Fruit fly (Drosophila melanogaster) whole organism, embryonic: ENCODE results near the gene cac.

Source experiments
- Asciz ChIP-seq: fragments of 200-800 bp; sonication (Bioruptor generic); optimal IDR thresholded peaks from 2 replicates; lab custom pipeline; 2017; ENCODE audit warnings: missing biosample characterization, mild to moderate bottlenecking, missing genetic modification characterization, missing genetic modification reagents
- Atf6 ChIP-seq: fragments of 200-800 bp; sonication (Bioruptor generic); IDR thresholded peaks from 2 replicates; pipeline ENCODE4 v1.3.6; 2022; ENCODE audit warnings: missing biosample characterization, missing genetic modification characterization
- BEAF-32 ChIP-seq: fragments of 200-800 bp; sonication (Bioruptor generic); optimal IDR thresholded peaks from 3 replicates; lab custom pipeline; 2017; ENCODE audit warnings: missing biosample characterization, missing genetic modification characterization, mild to moderate bottlenecking, moderate library complexity, missing genetic modification reagents
- BtbVII ChIP-seq: fragments of 200-800 bp; sonication (Bioruptor generic); optimal IDR thresholded peaks from 3 replicates; lab custom pipeline; 2017; ENCODE audit warnings: missing biosample characterization, mild to moderate bottlenecking, missing genetic modification characterization
- CG10209 ChIP-seq: fragments of 200-800 bp; sonication (Bioruptor generic); optimal IDR thresholded peaks from 3 replicates; lab custom pipeline; 2017; ENCODE audit warnings: missing biosample characterization, mild to moderate bottlenecking, missing genetic modification characterization, missing genetic modification reagents
- CG11085 ChIP-seq: fragments of 200-800 bp; sonication (Bioruptor generic); IDR thresholded peaks from 2 replicates; pipeline ENCODE4 v1.3.6; 2022; ENCODE audit warnings: missing biosample characterization, missing genetic modification characterization
- CG12155 ChIP-seq: fragments of 200-800 bp; sonication (Bioruptor generic); optimal IDR thresholded peaks from 3 replicates; lab custom pipeline; 2016; ENCODE audit warnings: missing biosample characterization, missing genetic modification characterization
- CG12744 ChIP-seq: fragments of 200-800 bp; sonication (Bioruptor generic); optimal IDR thresholded peaks from 2 replicates; lab custom pipeline; 2016; ENCODE audit warnings: missing biosample characterization, missing genetic modification characterization
- CG12769 ChIP-seq: fragments of 200-800 bp; sonication (Bioruptor generic); optimal IDR thresholded peaks from 2 replicates; lab custom pipeline; 2019; ENCODE audit warnings: missing biosample characterization, mild to moderate bottlenecking, missing genetic modification characterization, moderate library complexity
- CG14965 ChIP-seq: fragments of 200-800 bp; sonication (Bioruptor generic); optimal IDR thresholded peaks from 2 replicates; lab custom pipeline; 2016; ENCODE audit warnings: missing biosample characterization, missing genetic modification characterization, borderline replicate concordance
- CG17568 ChIP-seq: fragments of 200-800 bp; sonication (Bioruptor generic); optimal IDR thresholded peaks from 2 replicates; lab custom pipeline; 2018; ENCODE audit warnings: missing biosample characterization, mild to moderate bottlenecking, missing genetic modification characterization, moderate library complexity
- CG17829 ChIP-seq: fragments of 200-800 bp; optimal IDR thresholded peaks from 2 replicates; lab custom pipeline; 2019; ENCODE audit warnings: missing biosample characterization, mild to moderate bottlenecking, missing genetic modification characterization, moderate library complexity
- CG18011 ChIP-seq: fragments of 200-800 bp; sonication (Bioruptor generic); optimal IDR thresholded peaks from 2 replicates; lab custom pipeline; 2017; ENCODE audit warnings: missing biosample characterization, missing genetic modification characterization, mild to moderate bottlenecking, moderate library complexity, missing genotype
- CG1832 ChIP-seq: fragments of 200-800 bp; sonication (Bioruptor generic); optimal IDR thresholded peaks from 2 replicates; lab custom pipeline; 2017; ENCODE audit warnings: missing biosample characterization, mild to moderate bottlenecking, missing genetic modification characterization, inconsistent platforms
- CG30403 ChIP-seq: fragments of 200-800 bp; sonication (Bioruptor generic); optimal IDR thresholded peaks from 3 replicates; lab custom pipeline; 2016; ENCODE audit warnings: missing biosample characterization, missing genetic modification characterization
- CG33557 ChIP-seq: fragments of 200-800 bp; sonication (Bioruptor generic); optimal IDR thresholded peaks from 2 replicates; lab custom pipeline; 2019; ENCODE audit warnings: missing biosample characterization, mild to moderate bottlenecking, missing genetic modification characterization, moderate library complexity
- CG4617 ChIP-seq: fragments of 200-800 bp; sonication (Bioruptor generic); optimal IDR thresholded peaks from 3 replicates; lab custom pipeline; 2016; ENCODE audit warnings: missing biosample characterization, missing genetic modification characterization, borderline replicate concordance
- CG4707 ChIP-seq: fragments of 200-800 bp; sonication (Bioruptor generic); optimal IDR thresholded peaks from 2 replicates; lab custom pipeline; 2018; ENCODE audit warnings: missing biosample characterization, mild to moderate bottlenecking, missing genetic modification characterization, moderate library complexity
- CG6654 ChIP-seq: fragments of 200-800 bp; sonication (Bioruptor generic); optimal IDR thresholded peaks from 2 replicates; lab custom pipeline; 2017; ENCODE audit warnings: missing biosample characterization, mild to moderate bottlenecking, missing genetic modification characterization
- CG6854 ChIP-seq: fragments of 200-800 bp; sonication (Bioruptor generic); optimal IDR thresholded peaks from 3 replicates; lab custom pipeline; 2017; ENCODE audit warnings: missing biosample characterization, mild to moderate bottlenecking, missing genetic modification characterization
- CG7372 ChIP-seq: fragments of 200-800 bp; sonication (Bioruptor generic); IDR thresholded peaks from 2 replicates; pipeline ENCODE4 v1.3.6; 2022; ENCODE audit warnings: missing biosample characterization, missing genetic modification characterization
- CG7745 ChIP-seq: fragments of 200-800 bp; sonication (Bioruptor generic); optimal IDR thresholded peaks from 2 replicates; lab custom pipeline; 2018; ENCODE audit warnings: missing biosample characterization, mild to moderate bottlenecking, missing genetic modification characterization, moderate library complexity
- CG7839 ChIP-seq: fragments of 200-800 bp; sonication (Bioruptor generic); optimal IDR thresholded peaks from 3 replicates; lab custom pipeline; 2018; ENCODE audit warnings: missing biosample characterization, mild to moderate bottlenecking, missing genetic modification characterization, moderate library complexity
- CG7987 ChIP-seq: fragments of 200-800 bp; sonication (Bioruptor generic); optimal IDR thresholded peaks from 2 replicates; lab custom pipeline; 2018; ENCODE audit warnings: missing biosample characterization, mild to moderate bottlenecking, missing genetic modification characterization, moderate library complexity
- E2f2 ChIP-seq: fragments of 200-800 bp; sonication (Bioruptor generic); IDR thresholded peaks from 2 replicates; pipeline ENCODE4 v1.3.6; 2022; ENCODE audit warnings: missing biosample characterization, missing genetic modification characterization
- ERR ChIP-seq: fragments of 200-800 bp; sonication (Bioruptor generic); optimal IDR thresholded peaks from 2 replicates; lab custom pipeline; 2016; ENCODE audit warnings: missing biosample characterization, missing genetic modification characterization
- H15 ChIP-seq: fragments of 200-800 bp; sonication (Bioruptor generic); IDR thresholded peaks from 3 replicates; pipeline ENCODE4 v1.3.6; 2022; ENCODE audit warnings: missing biosample characterization, missing genetic modification characterization
- Hand ChIP-seq: fragments of 200-800 bp; sonication (Bioruptor generic); optimal IDR thresholded peaks from 2 replicates; lab custom pipeline; 2017; ENCODE audit warnings: mild to moderate bottlenecking, missing biosample characterization, missing genetic modification reagents, missing genetic modification characterization
- Hmx ChIP-seq: fragments of 200-800 bp; sonication (Bioruptor generic); optimal IDR thresholded peaks from 2 replicates; lab custom pipeline; 2016; ENCODE audit warnings: missing biosample characterization, missing genetic modification characterization
- Lim3 ChIP-seq: fragments of 200-800 bp; sonication (Bioruptor generic); IDR thresholded peaks from 2 replicates; pipeline ENCODE4 v1.3.6; 2022; ENCODE audit warnings: missing biosample characterization, missing genetic modification characterization
- MTF-1 ChIP-seq: fragments of 200-800 bp; sonication (Bioruptor generic); optimal IDR thresholded peaks from 2 replicates; lab custom pipeline; 2018; ENCODE audit warnings: missing biosample characterization, mild to moderate bottlenecking, missing genetic modification characterization, borderline replicate concordance
- Neu2 ChIP-seq: fragments of 200-800 bp; sonication (Bioruptor generic); optimal IDR thresholded peaks from 3 replicates; lab custom pipeline; 2016; ENCODE audit warnings: missing biosample characterization, missing genetic modification characterization, borderline replicate concordance
- Scr ChIP-seq: fragments of 200-800 bp; sonication (Bioruptor generic); IDR thresholded peaks from 2 replicates; pipeline ENCODE4 v1.3.6; 2022; ENCODE audit warnings: missing biosample characterization, missing genetic modification characterization; ENCODE audit not compliant: partially characterized antibody
- az2 ChIP-seq: fragments of 200-800 bp; sonication (Bioruptor generic); optimal IDR thresholded peaks from 3 replicates; lab custom pipeline; 2016; ENCODE audit warnings: missing biosample characterization, missing genetic modification characterization
- bab2 ChIP-seq: fragments of 200-800 bp; sonication (Bioruptor generic); optimal IDR thresholded peaks from 2 replicates; lab custom pipeline; 2016; ENCODE audit warnings: missing biosample characterization, missing genetic modification characterization
- btn ChIP-seq: fragments of 200-800 bp; sonication (Bioruptor generic); optimal IDR thresholded peaks from 2 replicates; lab custom pipeline; 2016; ENCODE audit warnings: missing biosample characterization, missing genetic modification characterization
- chinmo ChIP-seq: fragments of 200-800 bp; sonication (Bioruptor generic); IDR thresholded peaks from 4 replicates; pipeline ENCODE4 v1.3.6; 2022; ENCODE audit warnings: missing biosample characterization, missing genetic modification characterization; ENCODE audit not compliant: partially characterized antibody
- chn ChIP-seq: fragments of 200-800 bp; sonication (Bioruptor generic); optimal IDR thresholded peaks from 2 replicates; lab custom pipeline; 2016; ENCODE audit warnings: missing biosample characterization, missing genetic modification characterization
- ci ChIP-seq: fragments of 200-800 bp; sonication (Bioruptor generic); IDR thresholded peaks from 3 replicates; pipeline ENCODE4 v1.3.6; 2022; ENCODE audit warnings: missing biosample characterization, missing genetic modification characterization
- crol ChIP-seq: fragments of 200-800 bp; sonication (Bioruptor generic); IDR thresholded peaks from 2 replicates; pipeline ENCODE4 v1.3.6; 2022; ENCODE audit warnings: missing biosample characterization, missing genetic modification characterization
- ems ChIP-seq: fragments of 200-800 bp; sonication (Bioruptor generic); optimal IDR thresholded peaks from 3 replicates; lab custom pipeline; 2016; ENCODE audit warnings: missing biosample characterization, missing genetic modification characterization
- en ChIP-seq: fragments of 200-800 bp; sonication (Bioruptor generic); optimal IDR thresholded peaks from 2 replicates; lab custom pipeline; 2016; ENCODE audit warnings: missing biosample characterization, missing genetic modification characterization
- gce ChIP-seq: fragments of 200-800 bp; sonication (Bioruptor generic); IDR thresholded peaks from 3 replicates; pipeline ENCODE4 v1.3.6; 2022; ENCODE audit warnings: missing biosample characterization, missing genetic modification characterization
- knrl ChIP-seq: fragments of 200-800 bp; sonication (Bioruptor generic); IDR thresholded peaks from 3 replicates; pipeline ENCODE4 v1.3.6; 2022; ENCODE audit warnings: missing biosample characterization, missing genetic modification characterization; ENCODE audit not compliant: partially characterized antibody
- nerfin-2 ChIP-seq: fragments of 200-800 bp; sonication (Bioruptor generic); IDR thresholded peaks from 2 replicates; pipeline ENCODE4 v1.3.6; 2022; ENCODE audit warnings: missing biosample characterization, missing genetic modification characterization; ENCODE audit not compliant: partially characterized antibody
- nom ChIP-seq: fragments of 200-800 bp; sonication (Bioruptor generic); optimal IDR thresholded peaks from 2 replicates; lab custom pipeline; 2017; ENCODE audit warnings: missing biosample characterization, missing genetic modification characterization, mild to moderate bottlenecking, moderate library complexity, missing genetic modification reagents
- oc ChIP-seq: fragments of 200-800 bp; sonication (Bioruptor generic); optimal IDR thresholded peaks from 2 replicates; lab custom pipeline; 2018; ENCODE audit warnings: missing biosample characterization, mild to moderate bottlenecking, missing genetic modification characterization, moderate library complexity
- pfk ChIP-seq: fragments of 200-800 bp; sonication (Bioruptor generic); optimal IDR thresholded peaks from 2 replicates; lab custom pipeline; 2018; ENCODE audit warnings: missing biosample characterization, mild to moderate bottlenecking, missing genetic modification characterization, moderate library complexity
- sisA ChIP-seq: fragments of 200-800 bp; sonication (Bioruptor generic); IDR thresholded peaks from 2 replicates; pipeline ENCODE4 v1.3.6; 2022; ENCODE audit warnings: missing biosample characterization, missing genetic modification characterization
- tna ChIP-seq: fragments of 200-800 bp; sonication (Bioruptor generic); IDR thresholded peaks from 2 replicates; pipeline ENCODE4 v1.3.6; 2022; ENCODE audit warnings: missing biosample characterization, missing genetic modification characterization; ENCODE audit not compliant: partially characterized antibody
- trh ChIP-seq: fragments of 200-800 bp; sonication (Bioruptor generic); optimal IDR thresholded peaks from 2 replicates; lab custom pipeline; 2016; ENCODE audit warnings: missing biosample characterization, missing genetic modification characterization
- unpg ChIP-seq: fragments of 200-800 bp; sonication (Bioruptor generic); optimal IDR thresholded peaks from 3 replicates; lab custom pipeline; 2018; ENCODE audit warnings: missing biosample characterization, mild to moderate bottlenecking, missing genetic modification characterization, moderate library complexity

Gene cac

dm6 chrX:11915154-11915593 lies 69.7 kb downstream of the cac start (continued):
- TF ChIP-seq gce (GFP tag; lab: Robert Waterston, UW) (peak; percentile 71; the same call in 2 of the 3 replicates), CG7987 (peak; percentile 61), unpg (GFP tag; lab: Kevin White, UChicago) (peak; percentile 93), CG12155 (GFP tag; lab: Kevin White, UChicago) (peak; percentile 67), oc (tag; lab: Kevin White, UChicago) (peak; percentile 89), Atf6 (GFP tag; lab: Robert Waterston, UW) (peak; percentile 83), CG33557 (GFP tag; lab: Kevin White, UChicago) (peak; percentile 92), Scr (GFP tag; lab: Robert Waterston, UW) (no peak), ci (GFP tag; lab: Robert Waterston, UW) (peak; percentile 84), Neu2 (GFP tag; lab: Kevin White, UChicago) (no peak), BtbVII (GFP tag; lab: Kevin White, UChicago) (peak; percentile 85), CG6654 (peak; percentile 66), ERR (no peak), btn (GFP tag; lab: Kevin White, UChicago) (no peak), crol (peak; percentile 34; the same call in 1 of the 2 replicates), CG4617 (peak; percentile 25), bab2 (peak; percentile 22), CG14965 (no peak), trh (peak; percentile 50), tna (GFP tag; lab: Robert Waterston, UW) (no peak), CG17829 (peak; percentile 95), Asciz (peak; percentile 89), CG10209 (peak; percentile 90), CG12744 (no peak), CG17568 (GFP tag; lab: Kevin White, UChicago) (peak; percentile 75), Hmx (GFP tag; lab: Kevin White, UChicago) (no peak), CG4707 (GFP tag; lab: Kevin White, UChicago) (peak; percentile 65), CG1832 (GFP tag; lab: Kevin White, UChicago) (peak; percentile 79), MTF-1 (GFP tag; lab: Kevin White, UChicago) (peak; percentile 68), CG11085 (GFP tag; lab: Robert Waterston, UW) (peak; percentile 75), nerfin-2 (GFP tag; lab: Robert Waterston, UW) (no peak), E2f2 (GFP tag; lab: Robert Waterston, UW) (peak; percentile 67), Lim3 (GFP tag; lab: Robert Waterston, UW) (peak; percentile 56; the same call in 1 of the 2 replicates), CG7372 (peak; percentile 83), CG6854 (peak; percentile 84), H15 (GFP tag; lab: Robert Waterston, UW) (peak; percentile 76; the same call in 2 of the 3 replicates), CG18011 (GFP tag; lab: Kevin White, UChicago) (peak; percentile 9), sisA (GFP tag; lab: Robert Waterston, UW) (peak; percentile 79), BEAF-32 (no peak), CG7745 (tag; lab: Kevin White, UChicago) (no peak)

- no peak for TF ChIP-seq Hand (GFP tag; lab: Kevin White, UChicago)
- TF ChIP-seq az2 (GFP tag; lab: Kevin White, UChicago): no peak
- TF ChIP-seq CG7839: no peak
- no peak for TF ChIP-seq en (GFP tag; lab: Kevin White, UChicago)
- no peak for TF ChIP-seq pfk (GFP tag; lab: Kevin White, UChicago)
- peak; percentile 9 for TF ChIP-seq CG12769
- no peak for TF ChIP-seq ems (GFP tag; lab: Kevin White, UChicago)
- no peak for TF ChIP-seq knrl (GFP tag; lab: Robert Waterston, UW)
- no peak for TF ChIP-seq CG30403 (GFP tag; lab: Kevin White, UChicago)
- peak; percentile 83; the same call in 3 of the 4 replicates for TF ChIP-seq chinmo (GFP tag; lab: Robert Waterston, UW)
- TF ChIP-seq nom (GFP tag; lab: Kevin White, UChicago): peak; percentile 31
- no peak for TF ChIP-seq chn
Observed at dm6 chrX:11913581-11913980, 71.3 kb downstream of the cac start.
